Fruit fly (Drosophila melanogaster): ENCODE measurements around the gene CG1677.

CG1677 gene

DNA sequence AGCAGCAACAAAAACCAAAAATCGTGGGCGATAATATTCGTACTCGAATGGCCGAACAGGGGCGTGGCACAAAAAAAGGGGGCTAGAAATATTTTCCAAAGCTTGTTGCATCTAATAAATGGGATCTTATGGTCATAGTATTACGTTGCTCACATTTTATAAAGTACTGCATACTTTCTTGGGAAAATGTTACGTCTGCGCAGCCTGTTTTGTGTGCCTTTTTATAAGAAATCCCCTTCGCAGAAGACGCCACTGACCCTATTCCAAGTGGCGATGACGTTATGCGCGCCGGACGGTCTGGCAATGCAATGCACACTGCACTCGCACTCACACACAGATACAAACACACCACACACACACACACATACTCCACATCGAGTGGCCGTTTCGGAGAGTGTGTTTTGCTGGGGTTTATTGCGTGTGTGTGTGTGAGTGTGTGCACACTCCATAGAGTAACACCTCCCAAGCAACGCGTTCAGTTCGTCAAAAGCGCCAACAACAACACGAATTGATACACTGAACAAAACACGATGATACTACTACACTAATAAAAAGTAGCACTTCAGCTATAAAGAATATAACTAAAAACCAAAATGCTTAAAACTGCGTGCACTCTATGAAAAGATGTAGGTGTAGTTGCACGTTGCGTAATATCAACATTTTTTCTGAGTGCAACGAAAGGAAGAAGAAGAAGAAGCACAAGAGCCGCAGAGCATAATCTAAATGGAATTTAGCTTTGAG lies 112.3 kb downstream of the CG1677 start (continued):
- TF ChIP-seq CG18262 (tag; optimal IDR thresholded peaks at IDR 0.05), result peak; percentile 86
- peak; percentile 59 for TF ChIP-seq CG4854 (GFP tag; optimal IDR thresholded peaks at IDR 0.05)
- TF ChIP-seq D (optimal IDR thresholded peaks at IDR 0.05), result no peak
- TF ChIP-seq D (GFP tag; optimal IDR thresholded peaks at IDR 0.05), result peak; percentile 68
- peak; percentile 66 to 95 for TF ChIP-seq bsh (GFP tag; optimal IDR thresholded peaks at IDR 0.05)
- TF ChIP-seq CG10366 (GFP tag; IDR thresholded peaks at IDR 0.05), result peak; percentile 84
- TF ChIP-seq p53 (GFP tag; optimal IDR thresholded peaks at IDR 0.05), result peak; percentile 37
- peak; percentile 11 for TF ChIP-seq D19B (GFP tag; optimal IDR thresholded peaks at IDR 0.05)
- TF ChIP-seq slou (GFP tag; optimal IDR thresholded peaks at IDR 0.05), result peak; percentile 38
- TF ChIP-seq CG18599 (GFP tag; optimal IDR thresholded peaks at IDR 0.05), result peak; percentile 41
- TF ChIP-seq CG11696 (GFP tag; IDR thresholded peaks at IDR 0.05), result peak; percentile 47; the same call in 1 of the 2 replicates
- peak; percentile 64 for TF ChIP-seq CG12659 (GFP tag; optimal IDR thresholded peaks at IDR 0.05)
- peak; percentile 74 for TF ChIP-seq sob (GFP tag; IDR thresholded peaks at IDR 0.05)
- no peak for TF ChIP-seq Neu2 (GFP tag; optimal IDR thresholded peaks at IDR 0.05; ENCODE audit: borderline replicate concordance)
- TF ChIP-seq ato (GFP tag; IDR thresholded peaks at IDR 0.05; ENCODE audit: partially characterized antibody), result no peak
- peak; percentile 86 for TF ChIP-seq ttk (GFP tag; IDR thresholded peaks at IDR 0.05)
- peak; percentile 78 for TF ChIP-seq sens-2 (GFP tag; IDR thresholded peaks at IDR 0.05)
- TF ChIP-seq vvl (GFP tag; IDR thresholded peaks at IDR 0.05), result peak; percentile 85
- TF ChIP-seq slp2 (GFP tag; optimal IDR thresholded peaks at IDR 0.05), result peak; percentile 77
- TF ChIP-seq CG4730 (GFP tag; IDR thresholded peaks at IDR 0.05), result peak; percentile 78
- peak; percentile 80 for TF ChIP-seq CG33213 (GFP tag; optimal IDR thresholded peaks at IDR 0.05)
- TF ChIP-seq rib (GFP tag; IDR thresholded peaks at IDR 0.05), result no peak
- peak; percentile 87 for TF ChIP-seq ATbp (GFP tag; optimal IDR thresholded peaks at IDR 0.05)
- TF ChIP-seq CG12155 (GFP tag; optimal IDR thresholded peaks at IDR 0.05), result peak; percentile 34
- peak; percentile 86; the same call in 1 of the 2 replicates for TF ChIP-seq sim (GFP tag; IDR thresholded peaks at IDR 0.05)
- no peak for TF ChIP-seq Doc3 (GFP tag; IDR thresholded peaks at IDR 0.05; ENCODE audit: partially characterized antibody)
- peak; percentile 79 for TF ChIP-seq oc (tag; optimal IDR thresholded peaks at IDR 0.05)
- TF ChIP-seq CG11695 (GFP tag; IDR thresholded peaks at IDR 0.05), result peak; percentile 70
- TF ChIP-seq CG13894 (tag; optimal IDR thresholded peaks at IDR 0.05), result no peak
- 0 out of 2 replicates have a peak, but pooled peaks have one; percentile 11 for TF ChIP-seq al (GFP tag; IDR thresholded peaks at IDR 0.05)
- TF ChIP-seq sr (GFP tag; IDR thresholded peaks at IDR 0.05), result peak; percentile 70; the same call in 1 of the 3 replicates
- peak; percentile 31 for TF ChIP-seq CG2116 (GFP tag; optimal IDR thresholded peaks at IDR 0.05)
- peak; percentile 89 for TF ChIP-seq HLH3B (GFP tag; IDR thresholded peaks at IDR 0.05)
- TF ChIP-seq Taf1 (GFP tag; IDR thresholded peaks at IDR 0.05), result no peak
- TF ChIP-seq CG11456 (GFP tag; IDR thresholded peaks at IDR 0.05), result peak; percentile 59; the same call in 2 of the 3 replicates
- TF ChIP-seq CG34422 (GFP tag; IDR thresholded peaks at IDR 0.05), result peak; percentile 82
- TF ChIP-seq Nf-YA (GFP tag; IDR thresholded peaks at IDR 0.05), result peak; percentile 62
- TF ChIP-seq slbo (GFP tag; IDR thresholded peaks at IDR 0.05), result peak; percentile 49
- peak; percentile 7 for TF ChIP-seq sug (tag; optimal IDR thresholded peaks at IDR 0.05)
- TF ChIP-seq CTCF (GFP tag; optimal IDR thresholded peaks at IDR 0.05), result peak; percentile 4
- no peak for TF ChIP-seq Bgb (GFP tag; IDR thresholded peaks at IDR 0.05; ENCODE audit: partially characterized antibody)
- TF ChIP-seq CG10654 (GFP tag; optimal IDR thresholded peaks at IDR 0.05), result peak; percentile 84
- peak; percentile 85 for TF ChIP-seq pum (GFP tag; optimal IDR thresholded peaks at IDR 0.05)
- TF ChIP-seq CG1024 (GFP tag; IDR thresholded peaks at IDR 0.05), result peak; percentile 81
- TF ChIP-seq MBD-R2 (GFP tag; IDR thresholded peaks at IDR 0.05), result no peak
- peak; percentile 61 for TF ChIP-seq Hr3 (GFP tag; optimal IDR thresholded peaks at IDR 0.05)
- TF ChIP-seq Sin3A (optimal IDR thresholded peaks at IDR 0.05), result no peak
- TF ChIP-seq so (GFP tag; IDR thresholded peaks at IDR 0.05), result peak; percentile 64; the same call in 1 of the 3 replicates
- peak; percentile 94 for TF ChIP-seq Sox102F (GFP tag; optimal IDR thresholded peaks at IDR 0.05)
- no peak for TF ChIP-seq CG6854 (GFP tag; optimal IDR thresholded peaks at IDR 0.05)
- peak; percentile 85 for TF ChIP-seq CG7839 (tag; optimal IDR thresholded peaks at IDR 0.05)

Data from whole organism, embryonic.